Worm (Caenorhabditis elegans): ENCODE measurements around the gene R08F11.1.

- TF ChIP-seq tbx-2 (tag; optimal IDR thresholded peaks at IDR 0.05) (no peak), nhr-12 (tag; optimal IDR thresholded peaks at IDR 0.05) (no peak), ztf-11 (tag; optimal IDR thresholded peaks at IDR 0.05) (no peak), fos-1 (tag; optimal IDR thresholded peaks at IDR 0.05) (no peak), nhr-23 (tag; optimal IDR thresholded peaks at IDR 0.05) (no peak), ztf-4 (tag; optimal IDR thresholded peaks at IDR 0.05) (no peak), egl-27 (tag; optimal IDR thresholded peaks at IDR 0.05) (no peak), aly-2 (tag; optimal IDR thresholded peaks at IDR 0.05) (no peak), ama-1 (optimal IDR thresholded peaks at IDR 0.05) (no peak), lin-39 (tag; optimal IDR thresholded peaks at IDR 0.05) (peak; percentile 20), eor-1 (tag; optimal IDR thresholded peaks at IDR 0.05) (no peak)
Observed at ce11 chrV:3803343-3803742, 19.3 kb upstream of the R08F11.1 start, which contains the start of gene cyp-33C8.

All from whole organism, L3 larva.